Fruit fly (Drosophila melanogaster) whole organism, pupa: ENCODE measurements around the gene Mvd.

Source experiments
- CG10348 ChIP-seq: fragments of 200-800 bp; sonication (Bioruptor generic); IDR thresholded peaks from 2 replicates; pipeline ENCODE4 v1.3.6; 2022; ENCODE audit warnings: missing biosample characterization, missing genetic modification characterization
- CG12605 ChIP-seq: fragments of 200-800 bp; sonication (Bioruptor generic); IDR thresholded peaks from 2 replicates; pipeline ENCODE4 v1.3.6; 2022; ENCODE audit warnings: missing biosample characterization, missing genetic modification characterization
- CG13204 ChIP-seq: fragments of 200-800 bp; sonication (Bioruptor generic); optimal IDR thresholded peaks from 2 replicates; lab custom pipeline; 2018; ENCODE audit warnings: missing biosample characterization, mild to moderate bottlenecking, missing genetic modification characterization, moderate library complexity
- CG14655 ChIP-seq: fragments of 200-800 bp; sonication (Bioruptor generic); optimal IDR thresholded peaks from 3 replicates; lab custom pipeline; 2017; ENCODE audit warnings: mild to moderate bottlenecking, missing biosample characterization, missing genetic modification reagents, missing genetic modification characterization
- CG15710 ChIP-seq: fragments of 200-800 bp; sonication (Bioruptor generic); optimal IDR thresholded peaks from 2 replicates; lab custom pipeline; 2018; ENCODE audit warnings: missing biosample characterization, mild to moderate bottlenecking, missing genetic modification characterization, moderate library complexity
- CG17806 ChIP-seq: fragments of 200-800 bp; sonication (Bioruptor generic); optimal IDR thresholded peaks from 2 replicates; lab custom pipeline; 2018; ENCODE audit warnings: missing biosample characterization, mild to moderate bottlenecking, missing genetic modification characterization, moderate library complexity
- CG32121 ChIP-seq: fragments of 200-800 bp; sonication (Bioruptor generic); IDR thresholded peaks from 2 replicates; pipeline ENCODE4 v1.3.6; 2022; ENCODE audit warnings: missing biosample characterization, missing genetic modification characterization
- CG34367 ChIP-seq: fragments of 200-800 bp; sonication (Bioruptor generic); optimal IDR thresholded peaks from 2 replicates; lab custom pipeline; 2018; ENCODE audit warnings: missing biosample characterization, mild to moderate bottlenecking, missing genetic modification characterization
- CG4496 ChIP-seq: fragments of 200-800 bp; sonication (Bioruptor generic); IDR thresholded peaks from 3 replicates; pipeline ENCODE4 v1.3.6; 2022; ENCODE audit warnings: missing biosample characterization, missing genetic modification characterization
- CG8159 ChIP-seq: fragments of 200-800 bp; sonication (Bioruptor generic); optimal IDR thresholded peaks from 3 replicates; lab custom pipeline; 2018; ENCODE audit warnings: missing biosample characterization, mild to moderate bottlenecking, missing genetic modification characterization, moderate library complexity
- CG8301 ChIP-seq: fragments of 200-800 bp; sonication (Bioruptor generic); optimal IDR thresholded peaks from 2 replicates; lab custom pipeline; 2018; ENCODE audit warnings: missing biosample characterization, mild to moderate bottlenecking, missing genetic modification characterization
- CG9948 ChIP-seq: fragments of 200-800 bp; sonication (Bioruptor generic); optimal IDR thresholded peaks from 2 replicates; lab custom pipeline; 2018; ENCODE audit warnings: missing biosample characterization, mild to moderate bottlenecking, missing genetic modification characterization, moderate library complexity
- D1 ChIP-seq: fragments of 200-800 bp; sonication (Bioruptor generic); optimal IDR thresholded peaks from 2 replicates; lab custom pipeline; 2018; ENCODE audit warnings: missing biosample characterization, mild to moderate bottlenecking, missing genetic modification characterization, moderate library complexity
- EcR ChIP-seq: fragments of 200-800 bp; sonication (Bioruptor generic); optimal IDR thresholded peaks from 3 replicates; lab custom pipeline; 2019; ENCODE audit warnings: missing biosample characterization, missing genetic modification characterization, mild to moderate bottlenecking, moderate library complexity, missing genetic modification reagents
- Ets98B ChIP-seq: fragments of 200-800 bp; sonication (Bioruptor generic); IDR thresholded peaks from 2 replicates; pipeline ENCODE4 v1.3.6; 2022; ENCODE audit warnings: missing biosample characterization, missing genetic modification characterization
- Pif1A ChIP-seq: fragments of 200-800 bp; sonication (Bioruptor generic); optimal IDR thresholded peaks from 3 replicates; lab custom pipeline; 2016; ENCODE audit warnings: missing biosample characterization, missing genetic modification characterization
- Pif1B ChIP-seq: fragments of 200-800 bp; sonication (Bioruptor generic); optimal IDR thresholded peaks from 3 replicates; lab custom pipeline; 2016; ENCODE audit warnings: missing biosample characterization, missing genetic modification characterization
- Snoo ChIP-seq: fragments of 200-800 bp; sonication (Bioruptor generic); optimal IDR thresholded peaks from 3 replicates; lab custom pipeline; 2017; ENCODE audit warnings: missing biosample characterization, mild to moderate bottlenecking, missing genetic modification characterization, inconsistent platforms
- fd96Ca ChIP-seq: fragments of 200-800 bp; sonication (Bioruptor generic); IDR thresholded peaks from 3 replicates; pipeline ENCODE4 v1.3.6; 2022; ENCODE audit warnings: missing biosample characterization, missing genetic modification characterization
- gl ChIP-seq: fragments of 200-800 bp; sonication (Bioruptor generic); optimal IDR thresholded peaks from 2 replicates; lab custom pipeline; 2018; ENCODE audit warnings: missing biosample characterization, mild to moderate bottlenecking, missing genetic modification characterization
- rn ChIP-seq: fragments of 200-800 bp; sonication (Bioruptor generic); IDR thresholded peaks from 2 replicates; pipeline ENCODE4 v1.3.6; 2022; ENCODE audit warnings: missing biosample characterization, missing genetic modification characterization

The Mvd gene

DNA sequence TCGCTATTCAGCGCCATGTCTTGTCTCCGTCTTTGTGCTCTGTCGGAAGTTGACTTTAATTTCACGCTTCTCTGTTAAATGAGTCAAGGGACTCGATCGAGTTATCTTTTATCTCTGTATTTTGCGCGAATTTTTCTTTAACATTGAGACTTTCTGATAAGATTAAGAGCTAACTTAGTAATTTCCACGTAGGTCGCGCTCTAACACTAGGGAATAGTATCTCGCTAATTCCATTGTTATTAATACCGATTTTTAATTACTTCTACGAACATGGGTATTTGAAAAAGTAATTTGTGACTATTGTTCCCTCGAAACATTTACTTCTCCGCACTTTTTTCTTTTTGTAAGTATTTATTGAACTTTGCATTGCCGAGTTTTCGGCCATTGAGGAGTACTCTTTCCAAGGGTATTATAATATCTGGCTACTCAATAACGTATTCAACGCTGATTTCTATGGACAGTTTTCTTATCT lies 17.5 kb downstream of the Mvd start, which contains the start of gene CG8952:
TSS of gene CG8952 (minus strand) at position 51 of the 472 bp plus-strand sequence.
- TF ChIP-seq rn (no peak), EcR (no peak), Pif1B (no peak), CG13204 (no peak), CG32121 (GFP tag; lab: Robert Waterston, UW) (no peak)

DNA sequence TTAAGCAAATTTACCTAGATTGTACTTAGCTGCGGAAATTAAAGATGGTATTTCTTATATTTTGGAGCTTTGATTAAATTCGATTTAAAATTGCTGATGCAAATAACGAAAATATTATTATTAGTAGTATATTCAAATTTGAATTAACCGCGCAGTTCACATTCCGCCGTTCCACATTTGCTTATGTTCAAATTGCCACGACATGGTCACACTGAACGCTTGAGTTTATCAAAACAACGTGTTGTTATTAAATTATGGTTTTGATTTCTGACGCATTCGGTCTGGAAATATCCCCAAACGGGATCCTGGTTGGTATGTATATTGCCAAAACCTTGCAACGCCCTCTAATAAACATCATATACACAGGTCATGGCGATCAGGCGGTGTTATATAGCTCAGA lies 20.5 kb downstream of the Mvd start, which contains the start of gene CG33172:
TSS of gene CG33172 (plus strand) at position 208 of the 400 bp plus-strand sequence.
- TF ChIP-seq CG8301 (tag; lab: Kevin White, UChicago) (no peak), D1 (tag; lab: Kevin White, UChicago) (no peak), CG32121 (GFP tag; lab: Robert Waterston, UW) (no peak), CG10348 (no peak), Pif1B (no peak), EcR (no peak), rn (no peak), CG15710 (tag; lab: Kevin White, UChicago) (no peak), Ets98B (no peak), CG9948 (tag; lab: Kevin White, UChicago) (no peak), Pif1A (GFP tag; lab: Kevin White, UChicago) (no peak), gl (tag; lab: Kevin White, UChicago) (no peak), CG4496 (no peak), CG13204 (no peak), Snoo (tag; lab: Kevin White, UChicago) (no peak), CG17806 (no peak), CG14655 (no peak), CG8159 (tag; lab: Kevin White, UChicago) (no peak)
- TF ChIP-seq, all 21 proteins: peak for 0

DNA sequence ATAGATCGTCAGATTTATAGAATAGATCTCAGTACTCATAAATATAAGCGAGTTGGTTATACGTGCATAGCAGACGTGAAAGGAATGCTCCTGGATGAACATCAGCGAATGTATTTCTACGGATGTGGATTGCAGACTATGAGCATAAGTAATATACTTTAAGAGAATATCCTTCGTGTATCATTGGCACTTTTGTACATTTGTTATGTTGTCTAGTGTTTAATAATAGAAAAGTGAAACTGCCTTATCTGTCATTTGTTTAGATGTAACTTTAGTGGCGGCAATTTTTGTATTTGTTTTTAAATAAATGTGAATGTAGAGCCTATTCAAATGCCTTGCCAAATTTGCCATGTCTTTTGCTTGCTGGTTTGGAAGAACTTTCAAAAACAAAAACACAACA lies 23.7 kb downstream of the Mvd start, which contains the start of gene CG43672:
TSS of gene CG43672 (plus strand) at position 301 of the 400 bp plus-strand sequence.
- no peak for TF ChIP-seq CG17806
- TF ChIP-seq CG4496, result no peak
- TF ChIP-seq CG12605 (GFP tag; lab: Robert Waterston, UW), result no peak
- no peak for TF ChIP-seq CG9948 (tag; lab: Kevin White, UChicago)
- TF ChIP-seq CG32121 (GFP tag; lab: Robert Waterston, UW), result no peak
- TF ChIP-seq CG13204, result no peak

DNA sequence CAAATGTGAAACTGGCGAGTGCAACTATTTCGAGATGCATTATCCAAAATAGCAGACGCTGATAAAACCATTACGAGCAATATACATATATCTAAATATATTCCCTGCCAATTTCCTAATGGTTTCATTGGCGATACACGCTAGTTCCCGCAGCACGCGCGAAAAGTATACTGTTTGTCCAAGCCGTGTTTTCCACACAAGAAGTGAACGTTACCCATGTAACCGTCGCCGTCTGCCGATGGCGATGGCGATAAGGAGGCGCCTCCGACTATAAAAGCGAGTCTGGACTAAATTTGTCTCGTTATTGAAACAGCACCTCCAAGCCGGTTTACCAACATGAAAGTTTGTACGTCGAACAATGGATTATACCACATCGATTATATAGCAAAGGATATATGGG lies 29.9 kb downstream of the Mvd start, which contains the start of gene CG43673:
TSS of gene CG43673 (plus strand) at position 301 of the 400 bp plus-strand sequence.
- no peak for TF ChIP-seq CG4496
- TF ChIP-seq CG32121 (GFP tag; lab: Robert Waterston, UW), result no peak
- TF ChIP-seq CG17806, result no peak
- no peak for TF ChIP-seq Pif1B
- TF ChIP-seq CG15710 (tag; lab: Kevin White, UChicago), result no peak
- TF ChIP-seq gl (tag; lab: Kevin White, UChicago), result no peak
- no peak for TF ChIP-seq Snoo (tag; lab: Kevin White, UChicago)
- no peak for TF ChIP-seq CG8301 (tag; lab: Kevin White, UChicago)
- TF ChIP-seq rn, result no peak
- no peak for TF ChIP-seq CG9948 (tag; lab: Kevin White, UChicago)
- TF ChIP-seq CG8159 (tag; lab: Kevin White, UChicago), result no peak
- TF ChIP-seq Pif1A (GFP tag; lab: Kevin White, UChicago), result no peak
- no peak for TF ChIP-seq EcR
- no peak for TF ChIP-seq D1 (tag; lab: Kevin White, UChicago)
- no peak for TF ChIP-seq Ets98B
- no peak for TF ChIP-seq CG14655

DNA sequence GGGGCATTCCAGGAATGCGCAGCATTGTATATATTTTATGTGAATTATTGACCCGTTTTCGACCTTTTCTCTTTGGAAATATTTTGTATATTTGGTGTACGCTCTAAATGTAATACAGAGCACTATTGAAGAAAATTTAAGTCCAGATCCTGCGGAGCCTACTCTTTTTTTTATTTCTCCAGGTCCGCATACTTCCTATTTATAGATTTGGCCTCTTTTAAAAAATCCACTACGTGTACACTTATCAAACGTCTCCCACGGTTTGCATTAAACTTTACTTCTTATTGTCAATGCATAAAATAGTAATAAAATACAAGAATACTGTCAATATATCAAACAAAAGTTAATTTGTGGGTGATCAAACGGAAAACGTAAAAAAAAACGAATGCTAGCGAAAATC lies 34.6 kb downstream of the Mvd start, which contains the start of gene Efhc1.1:
TSS of gene Efhc1.1 (minus strand) at position 101 of the 400 bp plus-strand sequence.
- TF ChIP-seq CG14655 (no peak), Pif1A (GFP tag; lab: Kevin White, UChicago) (no peak), CG4496 (no peak), CG17806 (no peak), CG10348 (no peak), fd96Ca (no peak), CG12605 (GFP tag; lab: Robert Waterston, UW) (no peak), Ets98B (no peak), CG32121 (GFP tag; lab: Robert Waterston, UW) (no peak), rn (no peak), gl (tag; lab: Kevin White, UChicago) (no peak), D1 (tag; lab: Kevin White, UChicago) (no peak), CG15710 (tag; lab: Kevin White, UChicago) (no peak)

DNA sequence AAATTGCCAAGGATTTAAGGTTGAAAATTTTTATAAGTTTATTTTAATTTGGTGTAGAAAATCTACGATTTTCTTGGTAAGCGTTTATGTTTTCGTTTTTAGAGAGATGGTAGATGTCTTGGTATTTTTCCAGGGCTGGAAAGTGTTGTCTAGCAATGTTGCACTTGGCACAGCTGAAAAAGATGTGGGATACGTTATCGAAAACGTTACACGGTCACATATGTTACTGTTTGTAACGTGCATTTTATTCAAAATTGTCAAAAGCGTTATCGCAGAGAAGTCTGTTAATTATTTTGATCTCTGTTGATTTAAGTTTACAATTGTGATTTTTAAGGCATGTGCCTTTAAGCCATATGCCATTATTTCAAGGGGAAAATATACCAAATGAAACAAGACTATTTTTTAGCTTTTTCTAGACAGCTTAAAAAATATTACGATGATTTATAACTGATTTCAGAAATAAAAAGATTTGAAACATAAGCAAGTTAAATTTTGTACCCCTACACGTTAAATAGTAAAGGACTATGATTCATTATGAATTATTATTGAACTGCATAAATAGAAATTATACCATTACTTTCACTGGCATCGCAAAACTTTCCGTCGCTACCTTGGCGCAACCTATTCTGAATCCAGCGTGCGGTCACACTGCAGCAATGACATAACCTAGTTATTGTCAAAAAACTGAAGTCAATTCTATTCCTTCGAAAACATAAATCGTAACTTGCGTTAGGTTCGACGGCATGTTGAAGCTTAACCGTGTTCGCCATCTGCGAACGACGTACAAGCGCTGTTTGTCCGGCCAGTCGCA lies 36.7 kb downstream of the Mvd start, which contains the start of the genes Paf-AHalpha and mRpS30:
TSS of gene Paf-AHalpha (minus strand) at position 155 of the 811 bp plus-strand sequence.
TSS of gene mRpS30 (plus strand) at position 619 of the 811 bp plus-strand sequence.
- TF ChIP-seq rn (no peak), CG8301 (tag; lab: Kevin White, UChicago) (no peak), CG12605 (GFP tag; lab: Robert Waterston, UW) (no peak), CG34367 (tag; lab: Kevin White, UChicago) (no peak), CG4496 (no peak), CG13204 (no peak), CG14655 (no peak), Snoo (tag; lab: Kevin White, UChicago) (no peak), CG9948 (tag; lab: Kevin White, UChicago) (no peak), EcR (no peak), Ets98B (no peak)
